Worm (Caenorhabditis elegans) whole organism, early embryonic: ENCODE data around the gene nsy-4.

ENCODE experiments used
- F13C5.2 ChIP-seq: sonication (generic microtip); optimal IDR thresholded peaks from 2 replicates; lab custom pipeline; 2017; ENCODE audit warnings: mild to moderate bottlenecking, missing genetic modification characterization, inconsistent platforms, missing compliant biosample characterization
- aly-1 ChIP-seq: sonication (generic microtip); optimal IDR thresholded peaks from 2 replicates; lab custom pipeline; 2016; ENCODE audit warnings: missing genetic modification characterization, missing compliant biosample characterization
- ama-1 ChIP-seq: fragments of 150-350 bp; optimal IDR thresholded peaks from 2 replicates; lab custom pipeline; 2014
- ceh-13 ChIP-seq: fragments of 200-800 bp; sonication (Bioruptor generic); optimal IDR thresholded peaks from 2 replicates; lab custom pipeline; 2018; ENCODE audit warnings: mild to moderate bottlenecking, missing genetic modification characterization, missing compliant biosample characterization
- ceh-36 ChIP-seq: sonication (generic microtip); optimal IDR thresholded peaks from 2 replicates; lab custom pipeline; 2016; ENCODE audit warnings: missing genetic modification characterization, inconsistent platforms, missing compliant biosample characterization
- ets-7 ChIP-seq: sonication (generic microtip); optimal IDR thresholded peaks from 2 replicates; lab custom pipeline; 2016; ENCODE audit warnings: missing genotype, missing genetic modification characterization, missing compliant biosample characterization
- flt-1 ChIP-seq: fragments of 200-800 bp; sonication (Bioruptor generic); IDR thresholded peaks from 2 replicates; pipeline ENCODE4 v1.3.6; 2022; ENCODE audit warnings: missing genetic modification characterization, missing compliant biosample characterization
- hmbx-1 ChIP-seq: sonication (generic microtip); optimal IDR thresholded peaks from 2 replicates; lab custom pipeline; 2016; ENCODE audit warnings: mild to moderate bottlenecking, missing genetic modification characterization, missing compliant biosample characterization
- hnd-1 ChIP-seq: sonication (generic microtip); optimal IDR thresholded peaks from 2 replicates; lab custom pipeline; 2016; ENCODE audit warnings: missing genetic modification characterization, missing compliant biosample characterization
- pes-1 ChIP-seq: fragments of 200-800 bp; sonication (Bioruptor generic); IDR thresholded peaks from 2 replicates; pipeline ENCODE4 v1.3.6; 2022; ENCODE audit warnings: missing genetic modification reagents, missing genetic modification characterization, missing compliant biosample characterization
- scrt-1 ChIP-seq: fragments of 200-800 bp; sonication (Bioruptor generic); IDR thresholded peaks from 2 replicates; pipeline ENCODE4 v1.3.6; 2022; ENCODE audit warnings: missing genetic modification characterization, missing compliant biosample characterization
- tra-4 ChIP-seq: sonication (generic microtip); optimal IDR thresholded peaks from 2 replicates; lab custom pipeline; 2017; ENCODE audit warnings: missing genetic modification characterization, missing compliant biosample characterization

DNA sequence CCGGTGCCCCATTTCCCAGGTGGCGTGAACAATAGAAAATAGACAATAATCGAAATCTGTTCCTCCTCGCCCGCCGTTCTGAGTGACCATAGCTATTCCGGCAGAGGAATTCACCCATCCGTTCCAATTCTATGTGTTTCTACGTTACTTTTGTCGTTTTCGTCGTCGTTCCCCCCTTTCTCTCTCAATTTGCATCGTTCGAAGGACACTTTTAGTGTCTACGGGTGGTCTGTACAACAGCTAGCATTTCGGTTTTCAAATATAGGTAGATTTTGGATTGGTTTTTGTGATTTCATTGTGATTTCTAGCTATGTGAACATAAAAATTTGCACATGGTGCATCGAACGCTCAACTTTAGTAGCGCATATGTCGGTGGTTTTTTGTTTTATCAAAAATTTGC lies 3.1 kb upstream of the nsy-4 start:
- no peak for TF ChIP-seq ceh-36 (tag; lab: Kevin White, UChicago)
- no peak for TF ChIP-seq ama-1 (lab: Kevin White, UChicago)
- TF ChIP-seq scrt-1 (GFP tag; lab: Robert Waterston, UW): no peak
- TF ChIP-seq pes-1: no peak
- no peak for TF ChIP-seq ets-7 (tag; lab: Kevin White, UChicago)
- TF ChIP-seq aly-1 (tag; lab: Kevin White, UChicago): no peak
- no peak for TF ChIP-seq tra-4 (tag; lab: Kevin White, UChicago)
- no peak for TF ChIP-seq flt-1 (GFP tag; lab: Robert Waterston, UW)
- TF ChIP-seq hnd-1 (tag; lab: Kevin White, UChicago): no peak
- TF ChIP-seq hmbx-1 (tag; lab: Kevin White, UChicago): no peak
- TF ChIP-seq ceh-13: no peak
- TF ChIP-seq F13C5.2: no peak
